Fruit fly (Drosophila melanogaster): Measurements from ENCODE around the gene CG33922.
A peak's percentile ranks its signal among the peaks of the same experiment; 100 is the strongest.

The CG33922 gene

DNA sequence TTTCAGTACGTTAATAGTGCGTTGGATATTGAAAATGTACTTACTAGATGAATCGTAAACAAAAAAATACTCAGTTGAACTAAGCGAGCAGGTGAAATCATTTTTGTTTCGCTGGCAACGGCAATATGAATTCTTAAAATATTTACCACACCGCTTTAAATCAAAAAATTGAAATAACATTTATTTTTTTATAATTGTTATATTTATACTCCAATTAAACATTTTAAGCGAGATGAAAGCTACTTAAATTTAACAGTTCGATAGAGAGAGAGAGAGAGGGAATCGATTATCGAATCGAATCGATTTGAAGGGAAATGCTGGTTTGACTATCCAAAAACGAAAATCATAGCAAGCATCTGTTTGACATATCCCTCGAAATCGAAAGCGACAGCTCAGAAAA, at the start of gene CG33922, which contains the start of gene Cdlc2:
TSS of gene CG33922 (minus strand) at position 101 of the 400 bp plus-strand sequence.
TSS of gene Cdlc2 (plus strand) at position 330 of the 400 bp plus-strand sequence.
- TF ChIP-seq dl (GFP tag; optimal IDR thresholded peaks at IDR 0.05; ENCODE audit: insufficient read depth in 1 of 2, partially characterized antibody in 2 of 2) (no peak), GATAd (GFP tag; optimal IDR thresholded peaks at IDR 0.05) (no peak), dsf (GFP tag; optimal IDR thresholded peaks at IDR 0.05; ENCODE audit: borderline replicate concordance) (no peak), usp (GFP tag; optimal IDR thresholded peaks at IDR 0.05) (no peak), woc (GFP tag; optimal IDR thresholded peaks at IDR 0.05) (no peak), dmrt93B (GFP tag; optimal IDR thresholded peaks at IDR 0.05) (no peak), CG9705 (GFP tag; optimal IDR thresholded peaks at IDR 0.05) (no peak), ey (GFP tag; optimal IDR thresholded peaks at IDR 0.05) (no peak), sage (GFP tag; optimal IDR thresholded peaks at IDR 0.05) (no peak), Vsx2 (GFP tag; optimal IDR thresholded peaks at IDR 0.05; ENCODE audit: partially characterized antibody) (no peak), h (GFP tag; optimal IDR thresholded peaks at IDR 0.05) (no peak), Hr83 (GFP tag; optimal IDR thresholded peaks at IDR 0.05; ENCODE audit: poor library complexity, severe bottlenecking) (no peak), N (GFP tag; optimal IDR thresholded peaks at IDR 0.05) (no peak)

DNA sequence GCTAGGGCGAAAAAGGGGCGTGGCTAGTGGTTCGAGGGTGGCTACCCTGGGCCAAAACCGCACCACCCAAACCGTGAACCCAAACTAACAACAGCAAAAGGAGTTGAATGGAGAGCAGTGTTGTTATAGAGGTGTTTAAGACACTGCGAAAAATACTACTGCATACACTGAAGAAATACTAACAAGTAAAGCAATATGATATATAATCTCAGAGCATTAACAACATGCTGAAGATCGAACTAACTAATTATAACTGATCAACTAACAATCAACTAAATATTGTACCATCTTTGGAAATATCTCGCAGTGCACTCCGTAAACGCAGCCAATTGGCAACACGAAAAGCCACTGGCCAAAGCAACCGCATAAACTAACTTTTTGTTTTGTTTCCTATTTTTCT, 49.6 kb upstream of the CG33922 start:
- TF ChIP-seq Mio (GFP tag; optimal IDR thresholded peaks at IDR 0.05) (no peak), foxo (GFP tag; optimal IDR thresholded peaks at IDR 0.05) (peak in 1 of 2 experiments; percentile 17), sage (GFP tag; optimal IDR thresholded peaks at IDR 0.05) (no peak), CrebA (GFP tag; optimal IDR thresholded peaks at IDR 0.05; ENCODE audit: borderline replicate concordance) (no peak)

DNA sequence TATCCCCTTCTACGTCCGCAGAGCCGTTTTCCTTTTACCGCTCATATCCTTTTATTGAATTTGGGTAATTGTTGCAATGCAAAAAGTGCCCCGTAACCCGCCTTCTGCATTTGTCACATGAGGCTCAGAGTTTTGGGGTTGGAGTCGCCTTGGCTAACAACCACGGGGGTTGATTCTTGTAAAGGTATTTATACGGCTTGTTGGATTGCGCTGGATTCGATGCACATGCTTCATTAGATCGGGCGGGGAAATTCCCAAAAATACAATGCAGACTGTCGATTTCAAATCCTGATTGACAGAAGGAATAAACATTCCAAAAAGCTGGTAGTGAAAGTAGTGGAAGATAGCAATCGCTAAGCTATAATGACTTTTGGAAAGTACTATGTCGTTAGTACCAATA, 46.3 kb upstream of the CG33922 start:
- no peak for TF ChIP-seq Sp1 (GFP tag; optimal IDR thresholded peaks at IDR 0.05)
- no peak for TF ChIP-seq Hr78 (GFP tag; optimal IDR thresholded peaks at IDR 0.05)
- no peak for TF ChIP-seq CG9705 (GFP tag; optimal IDR thresholded peaks at IDR 0.05)
- TF ChIP-seq fru (GFP tag; optimal IDR thresholded peaks at IDR 0.05), result no peak
- no peak for TF ChIP-seq brk (GFP tag; optimal IDR thresholded peaks at IDR 0.05)
- TF ChIP-seq pan (optimal IDR thresholded peaks at IDR 0.05), result no peak
- TF ChIP-seq Dfd (GFP tag; optimal IDR thresholded peaks at IDR 0.05), result no peak

DNA sequence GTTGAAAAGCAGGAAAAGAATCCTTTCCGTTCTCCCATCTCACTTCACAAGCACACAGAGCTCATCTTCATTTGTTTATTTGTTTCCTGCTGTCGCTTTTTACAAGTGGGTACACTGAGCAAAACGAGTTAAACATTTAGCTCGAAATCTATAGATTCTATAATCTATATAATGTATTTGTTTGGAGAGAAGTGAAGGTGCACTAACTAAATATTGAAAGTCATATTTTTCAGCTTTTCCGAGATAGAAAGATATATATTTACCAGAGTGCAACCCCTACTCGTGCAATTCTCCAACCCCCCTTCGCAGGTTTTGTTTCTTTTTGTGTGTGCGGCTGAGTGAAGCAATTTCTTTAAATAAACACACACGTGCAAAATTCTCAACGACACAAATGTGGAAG, 43.8 kb upstream of the CG33922 start:
- TF ChIP-seq dsf (GFP tag; optimal IDR thresholded peaks at IDR 0.05; ENCODE audit: borderline replicate concordance) (no peak), ey (GFP tag; optimal IDR thresholded peaks at IDR 0.05) (peak; percentile 1), foxo (GFP tag; optimal IDR thresholded peaks at IDR 0.05) (peak in 1 of 2 experiments; percentile 12), psq (GFP tag; optimal IDR thresholded peaks at IDR 0.05) (no peak), h (GFP tag; optimal IDR thresholded peaks at IDR 0.05) (peak; percentile 14), Mio (GFP tag; optimal IDR thresholded peaks at IDR 0.05) (no peak), rgr (GFP tag; optimal IDR thresholded peaks at IDR 0.05) (no peak)

DNA sequence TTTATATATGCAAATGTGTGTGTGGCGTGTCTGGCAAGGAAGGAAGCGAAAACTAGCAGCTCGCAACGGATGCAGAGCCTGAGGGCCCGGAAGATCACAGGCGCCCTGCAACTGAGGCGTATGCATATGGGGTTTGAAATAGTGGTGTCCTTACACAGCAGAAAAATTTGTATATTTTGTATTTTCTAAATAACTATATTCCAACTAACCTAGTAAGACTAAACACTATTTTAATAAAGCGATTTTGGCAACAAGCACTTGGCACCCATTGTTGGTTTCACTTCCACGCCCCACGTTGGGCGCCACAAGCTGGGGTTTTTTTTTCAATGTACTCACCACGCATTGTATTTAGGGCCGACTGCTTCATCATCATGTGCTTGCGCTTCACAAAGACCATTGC, 42.5 kb upstream of the CG33922 start:
- TF ChIP-seq sage (GFP tag; optimal IDR thresholded peaks at IDR 0.05) (no peak), OdsH (GFP tag; optimal IDR thresholded peaks at IDR 0.05) (no peak)

DNA sequence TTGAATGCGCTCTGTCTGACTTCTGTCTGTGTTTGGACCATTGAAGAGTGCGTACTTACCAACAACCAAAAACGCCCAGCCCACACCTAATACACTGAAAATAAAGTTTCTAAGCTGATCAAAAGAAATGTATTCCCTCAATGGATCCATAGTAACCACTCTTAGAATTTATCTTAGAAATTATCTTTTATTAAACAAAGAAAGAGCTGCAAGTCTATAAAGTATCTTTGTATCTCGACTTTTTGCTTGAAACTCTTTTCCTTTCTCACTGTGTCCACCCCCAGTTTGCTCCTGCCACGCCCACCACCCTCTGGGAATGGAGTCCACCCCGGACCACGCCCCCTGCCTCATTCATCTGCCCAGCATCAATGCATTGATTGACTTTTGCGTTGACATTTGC, 33.7 kb upstream of the CG33922 start:
- no peak for TF ChIP-seq sage (GFP tag; optimal IDR thresholded peaks at IDR 0.05)
- no peak for TF ChIP-seq CrebA (GFP tag; optimal IDR thresholded peaks at IDR 0.05; ENCODE audit: borderline replicate concordance)
- TF ChIP-seq foxo (GFP tag; optimal IDR thresholded peaks at IDR 0.05), result peak in 1 of 2 experiments; percentile 4

DNA sequence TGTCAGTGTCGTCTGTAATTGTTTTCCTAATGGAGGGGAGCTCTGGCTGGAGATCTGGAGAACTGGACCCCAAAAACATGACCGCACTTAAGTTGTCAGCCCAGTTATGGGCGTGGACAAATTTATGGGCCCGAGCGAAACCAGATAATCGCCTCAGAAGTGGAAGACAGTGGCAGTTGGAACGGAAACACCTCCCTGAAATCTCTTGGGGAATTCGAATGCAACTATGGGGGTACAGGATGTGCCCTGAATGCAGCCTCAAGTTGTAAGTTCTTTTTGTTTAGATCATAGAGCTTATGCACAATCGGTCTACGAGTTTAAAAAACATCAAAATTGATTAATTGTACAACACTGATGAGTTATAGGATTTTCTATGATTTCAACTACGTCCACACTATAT, 23.7 kb upstream of the CG33922 start, which contains the start of gene CG14346:
TSS of gene CG14346 (plus strand) at position 301 of the 400 bp plus-strand sequence.
- TF ChIP-seq brk (GFP tag; optimal IDR thresholded peaks at IDR 0.05) (no peak), rgr (GFP tag; optimal IDR thresholded peaks at IDR 0.05) (no peak), Dfd (GFP tag; optimal IDR thresholded peaks at IDR 0.05) (no peak), Hr83 (GFP tag; optimal IDR thresholded peaks at IDR 0.05; ENCODE audit: poor library complexity, severe bottlenecking) (no peak), Hr78 (GFP tag; optimal IDR thresholded peaks at IDR 0.05) (no peak), OdsH (GFP tag; optimal IDR thresholded peaks at IDR 0.05) (no peak), br (GFP tag; optimal IDR thresholded peaks at IDR 0.05) (no peak), pan (optimal IDR thresholded peaks at IDR 0.05) (no peak), usp (GFP tag; optimal IDR thresholded peaks at IDR 0.05) (no peak), lola (GFP tag; optimal IDR thresholded peaks at IDR 0.05) (no peak), jim (GFP tag; optimal IDR thresholded peaks at IDR 0.05) (no peak), ey (GFP tag; optimal IDR thresholded peaks at IDR 0.05) (no peak)

Measured in whole organism, wandering third instar larva.